Worm (Caenorhabditis elegans): ENCODE results near the gene F11A5.15.

DNA sequence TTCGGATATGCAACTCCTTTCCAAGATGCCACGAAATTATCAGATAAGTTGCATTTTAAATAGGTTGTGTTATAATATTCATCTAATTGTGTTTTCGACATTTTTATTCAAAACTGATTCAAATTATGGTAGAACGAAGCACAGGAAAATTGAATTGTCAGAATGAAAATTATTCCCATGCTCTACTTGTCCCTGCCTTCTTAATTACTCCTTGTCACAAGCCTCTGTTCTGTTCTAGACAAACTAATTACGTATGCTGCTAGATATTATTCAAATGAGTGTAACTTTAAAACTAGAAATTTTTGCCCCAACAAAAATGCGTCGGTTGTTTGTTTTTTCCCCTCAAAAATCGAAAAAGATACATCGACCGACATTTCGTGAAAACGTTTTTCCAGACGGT, 25.7 kb upstream of the F11A5.15 start, which contains the start of gene srh-104:
- TF ChIP-seq mes-4 (tag; optimal IDR thresholded peaks at IDR 0.05) (no peak), unc-130 (GFP tag; optimal IDR thresholded peaks at IDR 0.05) (no peak), ccch-3 (GFP tag; optimal IDR thresholded peaks at IDR 0.05) (no peak), hsf-1 (GFP tag; IDR thresholded peaks at IDR 0.05) (no peak), egl-18 (GFP tag; IDR thresholded peaks at IDR 0.05) (no peak), cebp-2 (GFP tag; IDR thresholded peaks at IDR 0.05) (no peak), unc-62 (GFP tag; optimal IDR thresholded peaks at IDR 0.05) (no peak), ama-1 (optimal IDR thresholded peaks at IDR 0.05) (no peak), ama-1 (GFP tag; optimal IDR thresholded peaks at IDR 0.05) (no peak), Y67H2A.10 (GFP tag; conservative IDR thresholded peaks at IDR 0.05) (no peak)
